Worm (Caenorhabditis elegans) whole organism, late embryonic: Measurements from ENCODE around the gene cah-4.
A peak's percentile ranks its signal among the peaks of the same experiment; 100 is the strongest.

Experiments used
- C08G9.2 ChIP-seq: sonication (generic microtip); optimal IDR thresholded peaks from 2 replicates; lab custom pipeline; 2016; ENCODE audit warnings: mild to moderate bottlenecking, missing genetic modification characterization, moderate library complexity, missing compliant biosample characterization
- C38D4.7 ChIP-seq: fragments of 200-800 bp; sonication (Bioruptor generic); optimal IDR thresholded peaks from 2 replicates; lab custom pipeline; 2018; ENCODE audit warnings: mild to moderate bottlenecking, missing genetic modification characterization, moderate library complexity, missing compliant biosample characterization
- K02D7.2 ChIP-seq: sonication (generic microtip); optimal IDR thresholded peaks from 2 replicates; lab custom pipeline; 2017; ENCODE audit warnings: mild to moderate bottlenecking, missing genetic modification characterization, missing compliant biosample characterization
- ceh-14 ChIP-seq: sonication (generic microtip); optimal IDR thresholded peaks from 2 replicates; lab custom pipeline; 2016; ENCODE audit warnings: missing genotype, missing genetic modification characterization, missing compliant biosample characterization
- ceh-18 ChIP-seq: sonication (generic microtip); optimal IDR thresholded peaks from 2 replicates; lab custom pipeline; 2016; ENCODE audit warnings: missing genetic modification characterization, missing compliant biosample characterization
- ceh-19 ChIP-seq: fragments of 200-800 bp; sonication (Bioruptor generic); optimal IDR thresholded peaks from 2 replicates; lab custom pipeline; 2018; ENCODE audit warnings: mild to moderate bottlenecking, missing genetic modification characterization, missing compliant biosample characterization
- ceh-2 ChIP-seq: sonication (generic microtip); optimal IDR thresholded peaks from 2 replicates; lab custom pipeline; 2016; ENCODE audit warnings: missing genotype, missing genetic modification characterization, missing compliant biosample characterization
- ceh-22 ChIP-seq: sonication (generic microtip); optimal IDR thresholded peaks from 2 replicates; lab custom pipeline; 2017; ENCODE audit warnings: missing biosample characterization, missing genetic modification characterization
- ceh-24 ChIP-seq: sonication (generic microtip); optimal IDR thresholded peaks from 2 replicates; lab custom pipeline; 2016; ENCODE audit warnings: mild to moderate bottlenecking, missing genetic modification characterization, missing compliant biosample characterization
- ceh-34 ChIP-seq: sonication (generic microtip); optimal IDR thresholded peaks from 2 replicates; lab custom pipeline; 2016; ENCODE audit warnings: mild to moderate bottlenecking, missing genetic modification characterization, missing compliant biosample characterization
- ceh-48 ChIP-seq: sonication (generic microtip); optimal IDR thresholded peaks from 2 replicates; lab custom pipeline; 2016; ENCODE audit warnings: missing genetic modification characterization, inconsistent platforms, missing compliant biosample characterization
- ceh-6 ChIP-seq: fragments of 200-800 bp; sonication (Bioruptor generic); optimal IDR thresholded peaks from 2 replicates; lab custom pipeline; 2018; ENCODE audit warnings: mild to moderate bottlenecking, missing genetic modification characterization, missing compliant biosample characterization
- ceh-9 ChIP-seq: sonication (generic microtip); optimal IDR thresholded peaks from 2 replicates; lab custom pipeline; 2016; ENCODE audit warnings: mild to moderate bottlenecking, missing genetic modification characterization, inconsistent platforms, missing compliant biosample characterization
- che-1 ChIP-seq: sonication (generic microtip); optimal IDR thresholded peaks from 2 replicates; lab custom pipeline; 2016; ENCODE audit warnings: mild to moderate bottlenecking, missing genetic modification characterization, missing compliant biosample characterization
- dve-1 ChIP-seq: sonication (generic microtip); optimal IDR thresholded peaks from 2 replicates; lab custom pipeline; 2017; ENCODE audit warnings: antibody characterized with exemption, mild to moderate bottlenecking, missing genetic modification characterization, missing compliant biosample characterization
- ets-4 ChIP-seq: sonication (generic microtip); optimal IDR thresholded peaks from 2 replicates; lab custom pipeline; 2016; ENCODE audit warnings: missing genetic modification characterization, missing compliant biosample characterization
- fax-1 ChIP-seq: sonication (generic microtip); optimal IDR thresholded peaks from 2 replicates; lab custom pipeline; 2016; ENCODE audit warnings: missing genotype, missing genetic modification characterization, missing compliant biosample characterization
- fkh-10 ChIP-seq: fragments of 150-350 bp; optimal IDR thresholded peaks from 2 replicates; lab custom pipeline; 2014; ENCODE audit warnings: missing biosample characterization, missing genetic modification reagents, missing genetic modification characterization
- fkh-6 ChIP-seq: sonication (generic microtip); optimal IDR thresholded peaks from 2 replicates; lab custom pipeline; 2016; ENCODE audit warnings: missing genetic modification characterization, missing compliant biosample characterization
- gmeb-2 ChIP-seq: sonication (generic microtip); optimal IDR thresholded peaks from 2 replicates; lab custom pipeline; 2016; ENCODE audit warnings: missing genetic modification characterization, inconsistent platforms, missing compliant biosample characterization
- hlh-13 ChIP-seq: fragments of 200-800 bp; sonication (Bioruptor generic); optimal IDR thresholded peaks from 2 replicates; lab custom pipeline; 2018; ENCODE audit warnings: mild to moderate bottlenecking, missing genetic modification characterization, missing compliant biosample characterization
- hlh-15 ChIP-seq: sonication (generic microtip); optimal IDR thresholded peaks from 2 replicates; lab custom pipeline; 2016; ENCODE audit warnings: missing genetic modification characterization, missing compliant biosample characterization
- hlh-30 ChIP-seq: sonication (generic microtip); optimal IDR thresholded peaks from 2 replicates; lab custom pipeline; 2017; ENCODE audit warnings: antibody characterized with exemption, missing genetic modification characterization, missing compliant biosample characterization; ENCODE audit not compliant: insufficient read depth
- hlh-6 ChIP-seq: sonication (generic microtip); optimal IDR thresholded peaks from 2 replicates; lab custom pipeline; 2016; ENCODE audit warnings: missing genotype, missing genetic modification characterization, missing compliant biosample characterization
- lim-6 ChIP-seq: sonication (generic microtip); optimal IDR thresholded peaks from 2 replicates; lab custom pipeline; 2016; ENCODE audit warnings: missing genetic modification characterization, missing compliant biosample characterization
- lin-11 ChIP-seq: fragments of 200-800 bp; sonication (Bioruptor generic); optimal IDR thresholded peaks from 2 replicates; lab custom pipeline; 2018; ENCODE audit warnings: mild to moderate bottlenecking, missing genetic modification characterization, missing compliant biosample characterization
- mec-3 ChIP-seq: sonication (generic microtip); optimal IDR thresholded peaks from 2 replicates; lab custom pipeline; 2016; ENCODE audit warnings: borderline replicate concordance, missing genetic modification characterization, missing compliant biosample characterization
- nhr-11 ChIP-seq: fragments of 150-350 bp; optimal IDR thresholded peaks from 2 replicates; lab custom pipeline; 2014; ENCODE audit warnings: missing biosample characterization, missing genetic modification characterization
- nhr-232 ChIP-seq: sonication (generic microtip); optimal IDR thresholded peaks from 2 replicates; lab custom pipeline; 2016; ENCODE audit warnings: missing genetic modification characterization, missing compliant biosample characterization
- odd-2 ChIP-seq: sonication (generic microtip); optimal IDR thresholded peaks from 2 replicates; lab custom pipeline; 2017; ENCODE audit warnings: antibody characterized with exemption, mild to moderate bottlenecking, missing genetic modification characterization, missing compliant biosample characterization
- pat-9 ChIP-seq: fragments of 200-800 bp; sonication (Bioruptor generic); optimal IDR thresholded peaks from 2 replicates; lab custom pipeline; 2018; ENCODE audit warnings: mild to moderate bottlenecking, missing genetic modification characterization, moderate library complexity, missing compliant biosample characterization
- pqm-1 ChIP-seq: sonication (generic microtip); optimal IDR thresholded peaks from 2 replicates; lab custom pipeline; 2016; ENCODE audit warnings: missing genetic modification characterization, missing compliant biosample characterization
- pros-1 ChIP-seq: fragments of 150-350 bp; optimal IDR thresholded peaks from 2 replicates; lab custom pipeline; 2014; ENCODE audit warnings: missing biosample characterization, missing genetic modification reagents, missing genetic modification characterization
- ref-2 ChIP-seq: sonication (generic microtip); optimal IDR thresholded peaks from 2 replicates; lab custom pipeline; 2016; ENCODE audit warnings: missing genetic modification characterization, missing compliant biosample characterization
- syd-9 ChIP-seq: sonication (generic microtip); optimal IDR thresholded peaks from 2 replicates; lab custom pipeline; 2016; ENCODE audit warnings: mild to moderate bottlenecking, missing genetic modification characterization, moderate library complexity, missing compliant biosample characterization
- tbx-7 ChIP-seq: sonication (generic microtip); optimal IDR thresholded peaks from 2 replicates; lab custom pipeline; 2016; ENCODE audit warnings: missing genotype, missing genetic modification characterization, missing compliant biosample characterization
- ttx-3 ChIP-seq: sonication (generic microtip); optimal IDR thresholded peaks from 2 replicates; lab custom pipeline; 2016; ENCODE audit warnings: missing genetic modification reagents, missing genetic modification characterization, missing compliant biosample characterization
- unc-42 ChIP-seq: sonication (generic microtip); optimal IDR thresholded peaks from 2 replicates; lab custom pipeline; 2016; ENCODE audit warnings: missing genotype, missing genetic modification characterization, missing compliant biosample characterization
- unc-55 ChIP-seq: sonication (generic microtip); optimal IDR thresholded peaks from 2 replicates; lab custom pipeline; 2017; ENCODE audit warnings: missing biosample characterization, missing genetic modification reagents, missing genetic modification characterization
- ztf-16 ChIP-seq: sonication (generic microtip); optimal IDR thresholded peaks from 2 replicates; lab custom pipeline; 2017; ENCODE audit warnings: missing genetic modification characterization, missing compliant biosample characterization

cah-4 gene

ce11 chrX:13555098-13555497 lies 12.7 kb downstream of the cah-4 start:
- TF ChIP-seq nhr-11 (tag; lab: Kevin White, UChicago), result no peak
- no peak for TF ChIP-seq gmeb-2 (tag; lab: Kevin White, UChicago)
- peak; percentile 32 for TF ChIP-seq ceh-18
- TF ChIP-seq unc-55 (GFP tag; lab: Kevin White, UChicago), result peak; percentile 53
- TF ChIP-seq tbx-7 (tag; lab: Kevin White, UChicago), result no peak
- TF ChIP-seq ceh-24, result no peak
- TF ChIP-seq ets-4 (tag; lab: Kevin White, UChicago), result no peak
- TF ChIP-seq odd-2 (tag; lab: Kevin White, UChicago), result no peak
- TF ChIP-seq, all 69 proteins: peak for 2

ce11 chrX:13556066-13556465 lies 13.7 kb downstream of the cah-4 start, which contains the start of gene glb-20:
glb-20 (minus strand) TSS chrX:13556166.
- TF ChIP-seq fkh-10, result no peak
- no peak for TF ChIP-seq ceh-19 (GFP tag; lab: Kevin White, UChicago)
- no peak for TF ChIP-seq pros-1 (tag; lab: Kevin White, UChicago)
- TF ChIP-seq unc-42 (tag; lab: Kevin White, UChicago), result no peak
- no peak for TF ChIP-seq ref-2
- TF ChIP-seq hlh-13, result no peak
- no peak for TF ChIP-seq hlh-15 (tag; lab: Kevin White, UChicago)
- no peak for TF ChIP-seq nhr-232
- TF ChIP-seq ceh-24, result no peak
- no peak for TF ChIP-seq ceh-2

ce11 chrX:13558667-13559066 lies 16.3 kb downstream of the cah-4 start:
- TF ChIP-seq ceh-18, result peak; percentile 1
- TF ChIP-seq lim-6 (tag; lab: Kevin White, UChicago), result no peak
- no peak for TF ChIP-seq ztf-16 (tag; lab: Kevin White, UChicago)
- TF ChIP-seq ceh-34 (tag; lab: Kevin White, UChicago), result peak; percentile 41

- TF ChIP-seq ttx-3 (no peak), fkh-6 (tag; lab: Kevin White, UChicago) (no peak), C38D4.7 (GFP tag; lab: Kevin White, UChicago) (no peak), ceh-48 (tag; lab: Kevin White, UChicago) (no peak), pqm-1 (tag; lab: Kevin White, UChicago) (no peak), ceh-18 (peak; percentile 16), ceh-14 (tag; lab: Kevin White, UChicago) (no peak), odd-2 (tag; lab: Kevin White, UChicago) (no peak)
These were observed 19.6 kb downstream of the cah-4 start for ce11 chrX:13561954-13562353.

ce11 chrX:13566436-13566835 lies 24.1 kb downstream of the cah-4 start, which contains the start of gene R01E6.2:
R01E6.2 (minus strand) TSS chrX:13566536.
- TF ChIP-seq che-1 (tag; lab: Kevin White, UChicago) (no peak), hlh-30 (no peak), hlh-6 (no peak), ceh-18 (no peak), ceh-6 (GFP tag; lab: Kevin White, UChicago) (no peak), ceh-22 (tag; lab: Kevin White, UChicago) (no peak), ceh-2 (no peak), mec-3 (tag; lab: Kevin White, UChicago) (no peak), ceh-9 (no peak), C08G9.2 (tag; lab: Kevin White, UChicago) (no peak)
- TF ChIP-seq, all 69 proteins: peak for 0

- no peak for TF ChIP-seq dve-1 (tag; lab: Kevin White, UChicago)
- no peak for TF ChIP-seq pat-9 (tag; lab: Kevin White, UChicago)
- TF ChIP-seq ceh-2, result no peak
- no peak for TF ChIP-seq ceh-6 (GFP tag; lab: Kevin White, UChicago)
- no peak for TF ChIP-seq K02D7.2 (tag; lab: Kevin White, UChicago)
- no peak for TF ChIP-seq lin-11 (tag; lab: Kevin White, UChicago)
- no peak for TF ChIP-seq fax-1 (tag; lab: Kevin White, UChicago)
- TF ChIP-seq ceh-48 (tag; lab: Kevin White, UChicago), result no peak
- TF ChIP-seq C08G9.2 (tag; lab: Kevin White, UChicago), result no peak
- no peak for TF ChIP-seq ceh-22 (tag; lab: Kevin White, UChicago)
- TF ChIP-seq syd-9, result no peak
- TF ChIP-seq, all 69 proteins: peak for 0
These were observed 27.5 kb downstream of the cah-4 start, which contains the start of gene R01E6.7 for ce11 chrX:13569854-13570253. R01E6.7 (minus strand) TSS chrX:13569954.
